Fruit fly (Drosophila melanogaster) whole organism, wandering third instar larva: ENCODE results near the gene CG9919.

ENCODE experiments used
- Hr83 ChIP-seq: fragments of 200-300 bp; sonication (Bioruptor generic); optimal IDR thresholded peaks from 2 replicates; lab custom pipeline; 2016; ENCODE audit warnings: missing biosample characterization, mild to moderate bottlenecking, missing genetic modification characterization, moderate library complexity; ENCODE audit not compliant: poor library complexity, severe bottlenecking
- brk ChIP-seq: fragments of 200-800 bp; sonication (Bioruptor generic); optimal IDR thresholded peaks from 2 replicates; lab custom pipeline; 2016; ENCODE audit warnings: missing biosample characterization, mild to moderate bottlenecking, missing genetic modification characterization
- woc ChIP-seq: sonication (Bioruptor generic); optimal IDR thresholded peaks from 2 replicates; lab custom pipeline; 2016; ENCODE audit warnings: missing biosample characterization, mild to moderate bottlenecking, missing genetic modification characterization

DNA sequence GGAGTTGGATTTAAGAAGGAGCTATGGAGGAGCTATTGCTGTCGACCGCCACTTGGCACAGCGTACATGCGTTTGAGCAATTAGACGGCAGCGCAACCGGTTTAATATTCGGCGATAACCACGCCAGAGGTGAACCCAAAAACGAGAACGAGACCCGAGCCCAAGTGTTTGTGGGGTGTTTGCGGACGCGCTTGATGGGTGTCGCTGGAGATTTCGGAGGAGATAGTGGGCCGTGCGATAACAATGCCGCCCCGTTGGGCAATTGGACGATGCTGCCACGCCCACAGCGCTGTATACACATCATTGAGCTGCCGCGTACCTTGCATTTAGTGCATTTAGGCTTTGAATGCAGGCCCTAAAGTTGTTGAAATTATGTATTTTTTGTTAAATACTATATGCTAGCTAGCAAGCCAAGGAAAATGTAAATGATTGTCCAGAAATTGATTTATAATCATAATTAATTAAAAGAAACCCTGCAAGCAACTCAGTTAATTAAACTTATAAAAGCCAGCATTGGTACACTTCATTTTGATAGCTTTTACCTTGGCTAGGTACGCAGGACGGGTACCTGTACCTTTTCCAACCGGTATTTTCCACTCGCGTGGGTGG, 22.1 kb downstream of the CG9919 start, which contains the start of gene Had1:
- TF ChIP-seq woc (peak; percentile 46), Hr83 (no peak), brk (no peak)
